Fruit fly (Drosophila melanogaster): ENCODE results near the gene Csk.

Csk gene

DNA sequence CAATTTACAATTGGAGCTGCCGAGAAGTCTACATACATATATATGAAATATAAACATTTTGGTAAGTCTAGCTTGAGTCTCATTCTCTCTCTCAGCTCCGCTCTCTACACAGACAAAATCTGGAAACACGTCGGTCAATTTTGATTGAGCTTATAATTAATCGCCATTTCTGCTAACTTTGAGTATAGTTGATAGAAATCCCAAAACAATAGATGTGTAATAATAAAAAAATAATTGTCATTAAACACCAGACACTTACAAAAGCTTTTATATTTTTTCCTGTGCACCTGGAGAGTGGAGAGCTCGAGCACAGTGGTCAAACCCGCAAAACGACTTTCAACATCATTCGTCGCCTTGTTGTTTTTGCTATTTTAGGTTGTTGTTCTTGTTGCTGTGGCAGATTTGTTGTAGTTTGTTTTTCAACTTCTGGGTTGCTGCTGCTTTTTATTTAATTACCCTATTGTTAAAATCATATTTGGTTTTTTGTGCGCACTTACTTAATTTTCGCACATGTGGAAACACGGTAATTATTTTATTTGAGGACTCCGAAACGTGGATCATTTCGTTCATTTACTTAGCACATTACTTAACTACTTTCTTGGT is 6.2 kb upstream of the Csk start:
- TF ChIP-seq CG15710 (tag; optimal IDR thresholded peaks at IDR 0.05) (peak; percentile 99), CG32121 (GFP tag; IDR thresholded peaks at IDR 0.05) (peak; percentile 99), rn (GFP tag; IDR thresholded peaks at IDR 0.05) (peak; percentile 97), Pif1B (GFP tag; optimal IDR thresholded peaks at IDR 0.05) (peak; percentile 100), CG8301 (tag; optimal IDR thresholded peaks at IDR 0.05) (peak; percentile 99), CG34367 (tag; optimal IDR thresholded peaks at IDR 0.05) (peak; percentile 99), CG13204 (GFP tag; optimal IDR thresholded peaks at IDR 0.05) (peak; percentile 96), CG4496 (GFP tag; IDR thresholded peaks at IDR 0.05) (peak; percentile 99), CG12605 (GFP tag; IDR thresholded peaks at IDR 0.05) (peak; percentile 99), CG10348 (GFP tag; IDR thresholded peaks at IDR 0.05) (peak; percentile 94), EcR (GFP tag; optimal IDR thresholded peaks at IDR 0.05) (peak; percentile 60), fd96Ca (GFP tag; IDR thresholded peaks at IDR 0.05) (peak; percentile 99), Snoo (tag; optimal IDR thresholded peaks at IDR 0.05) (peak; percentile 98), D1 (tag; optimal IDR thresholded peaks at IDR 0.05) (peak; percentile 97), CG8159 (tag; optimal IDR thresholded peaks at IDR 0.05) (peak; percentile 99), CG14655 (GFP tag; optimal IDR thresholded peaks at IDR 0.05) (peak; percentile 99), Ets98B (GFP tag; IDR thresholded peaks at IDR 0.05) (peak; percentile 99), gl (tag; optimal IDR thresholded peaks at IDR 0.05) (peak; percentile 98), CG9948 (tag; optimal IDR thresholded peaks at IDR 0.05) (peak; percentile 99), CG17806 (tag; optimal IDR thresholded peaks at IDR 0.05) (peak; percentile 99), Pif1A (GFP tag; optimal IDR thresholded peaks at IDR 0.05) (peak; percentile 99)

DNA sequence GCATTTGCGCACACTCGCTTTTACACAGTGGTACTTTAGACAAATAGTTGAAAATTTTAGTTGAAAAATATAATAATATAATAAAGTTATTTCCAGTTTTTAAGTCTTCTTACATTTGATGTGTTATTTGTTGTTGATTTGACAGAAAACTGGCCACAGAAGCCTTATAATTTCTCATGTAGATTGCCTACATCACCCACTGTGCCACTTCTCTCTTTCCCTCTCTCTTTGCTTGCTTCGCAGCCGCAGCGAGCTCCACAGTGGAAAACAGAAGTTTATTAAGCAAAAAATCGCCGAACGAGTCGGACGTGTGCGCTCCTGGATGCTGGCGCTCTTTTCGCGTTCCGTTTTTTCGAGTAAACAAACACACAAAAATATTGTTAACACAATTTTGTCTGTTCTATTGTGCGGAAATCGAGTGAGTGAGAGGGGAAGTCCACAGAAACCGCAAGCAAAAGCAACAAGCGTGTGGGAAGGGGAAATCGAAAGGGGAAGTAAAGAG is 5.4 kb upstream of the Csk start, which contains the start of gene CG42327:
Gene CG42327, plus strand, starts transcription at position 277 of the 502 bp plus-strand sequence.
- TF ChIP-seq CG32121 (GFP tag; IDR thresholded peaks at IDR 0.05): peak; percentile 98
- peak; percentile 98 for TF ChIP-seq CG4496 (GFP tag; IDR thresholded peaks at IDR 0.05)
- TF ChIP-seq CG17806 (tag; optimal IDR thresholded peaks at IDR 0.05): peak; percentile 95
- TF ChIP-seq Snoo (tag; optimal IDR thresholded peaks at IDR 0.05): peak; percentile 93
- peak; percentile 92 for TF ChIP-seq CG9948 (tag; optimal IDR thresholded peaks at IDR 0.05)
- TF ChIP-seq CG12605 (GFP tag; IDR thresholded peaks at IDR 0.05): peak; percentile 97
- TF ChIP-seq gl (tag; optimal IDR thresholded peaks at IDR 0.05): peak; percentile 80
- TF ChIP-seq Ets98B (GFP tag; IDR thresholded peaks at IDR 0.05): peak; percentile 98
- peak; percentile 97 for TF ChIP-seq CG14655 (GFP tag; optimal IDR thresholded peaks at IDR 0.05)
- TF ChIP-seq Pif1B (GFP tag; optimal IDR thresholded peaks at IDR 0.05): peak; percentile 97
- peak; percentile 88 for TF ChIP-seq D1 (tag; optimal IDR thresholded peaks at IDR 0.05)
- peak; percentile 11 for TF ChIP-seq EcR (GFP tag; optimal IDR thresholded peaks at IDR 0.05)
- TF ChIP-seq CG15710 (tag; optimal IDR thresholded peaks at IDR 0.05): peak; percentile 85
- peak; percentile 91 for TF ChIP-seq CG34367 (tag; optimal IDR thresholded peaks at IDR 0.05)
- TF ChIP-seq CG8301 (tag; optimal IDR thresholded peaks at IDR 0.05): peak; percentile 96
- peak; percentile 70 for TF ChIP-seq CG13204 (GFP tag; optimal IDR thresholded peaks at IDR 0.05)
- peak; percentile 97 for TF ChIP-seq fd96Ca (GFP tag; IDR thresholded peaks at IDR 0.05)
- TF ChIP-seq CG10348 (GFP tag; IDR thresholded peaks at IDR 0.05): peak; percentile 63
- TF ChIP-seq Pif1A (GFP tag; optimal IDR thresholded peaks at IDR 0.05): peak; percentile 95
- TF ChIP-seq CG8159 (tag; optimal IDR thresholded peaks at IDR 0.05): peak; percentile 91
- peak; percentile 89 for TF ChIP-seq rn (GFP tag; IDR thresholded peaks at IDR 0.05)

DNA sequence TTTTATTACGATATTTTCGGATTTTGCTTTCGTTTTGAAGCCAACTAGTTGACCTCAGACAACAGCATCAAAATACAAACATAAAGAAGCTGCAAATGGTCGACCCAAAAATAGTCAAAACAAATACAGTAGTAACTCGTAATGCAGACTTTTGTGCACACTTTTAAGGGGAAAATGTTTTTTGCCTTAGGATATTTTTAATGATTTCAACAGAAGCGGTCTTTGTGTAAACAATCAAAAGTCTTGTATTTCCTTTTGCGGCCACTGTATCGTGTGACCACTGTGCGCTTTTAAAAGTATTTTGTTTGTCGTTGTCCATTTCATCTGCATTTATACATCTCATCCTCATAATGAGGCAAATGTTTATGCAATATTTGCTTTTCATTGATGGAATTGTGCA is 1.1 kb downstream of the Csk start:
- TF ChIP-seq CG34367 (tag; optimal IDR thresholded peaks at IDR 0.05) (peak; percentile 64), rn (GFP tag; IDR thresholded peaks at IDR 0.05) (peak; percentile 80), CG15710 (tag; optimal IDR thresholded peaks at IDR 0.05) (peak; percentile 81), CG13204 (GFP tag; optimal IDR thresholded peaks at IDR 0.05) (peak; percentile 35), Snoo (tag; optimal IDR thresholded peaks at IDR 0.05) (peak; percentile 79), CG8159 (tag; optimal IDR thresholded peaks at IDR 0.05) (peak; percentile 76), D1 (tag; optimal IDR thresholded peaks at IDR 0.05) (no peak), CG10348 (GFP tag; IDR thresholded peaks at IDR 0.05) (peak; percentile 87), CG9948 (tag; optimal IDR thresholded peaks at IDR 0.05) (peak; percentile 68), gl (tag; optimal IDR thresholded peaks at IDR 0.05) (no peak), CG12605 (GFP tag; IDR thresholded peaks at IDR 0.05) (peak; percentile 76), CG17806 (tag; optimal IDR thresholded peaks at IDR 0.05) (peak; percentile 72), fd96Ca (GFP tag; IDR thresholded peaks at IDR 0.05) (peak; percentile 92), Pif1B (GFP tag; optimal IDR thresholded peaks at IDR 0.05) (peak; percentile 67), Ets98B (GFP tag; IDR thresholded peaks at IDR 0.05) (peak; percentile 90), CG4496 (GFP tag; IDR thresholded peaks at IDR 0.05) (peak; percentile 94), CG32121 (GFP tag; IDR thresholded peaks at IDR 0.05) (peak; percentile 90), CG8301 (tag; optimal IDR thresholded peaks at IDR 0.05) (peak; percentile 70), Pif1A (GFP tag; optimal IDR thresholded peaks at IDR 0.05) (peak; percentile 82), CG14655 (GFP tag; optimal IDR thresholded peaks at IDR 0.05) (peak; percentile 77), EcR (GFP tag; optimal IDR thresholded peaks at IDR 0.05) (no peak)

DNA sequence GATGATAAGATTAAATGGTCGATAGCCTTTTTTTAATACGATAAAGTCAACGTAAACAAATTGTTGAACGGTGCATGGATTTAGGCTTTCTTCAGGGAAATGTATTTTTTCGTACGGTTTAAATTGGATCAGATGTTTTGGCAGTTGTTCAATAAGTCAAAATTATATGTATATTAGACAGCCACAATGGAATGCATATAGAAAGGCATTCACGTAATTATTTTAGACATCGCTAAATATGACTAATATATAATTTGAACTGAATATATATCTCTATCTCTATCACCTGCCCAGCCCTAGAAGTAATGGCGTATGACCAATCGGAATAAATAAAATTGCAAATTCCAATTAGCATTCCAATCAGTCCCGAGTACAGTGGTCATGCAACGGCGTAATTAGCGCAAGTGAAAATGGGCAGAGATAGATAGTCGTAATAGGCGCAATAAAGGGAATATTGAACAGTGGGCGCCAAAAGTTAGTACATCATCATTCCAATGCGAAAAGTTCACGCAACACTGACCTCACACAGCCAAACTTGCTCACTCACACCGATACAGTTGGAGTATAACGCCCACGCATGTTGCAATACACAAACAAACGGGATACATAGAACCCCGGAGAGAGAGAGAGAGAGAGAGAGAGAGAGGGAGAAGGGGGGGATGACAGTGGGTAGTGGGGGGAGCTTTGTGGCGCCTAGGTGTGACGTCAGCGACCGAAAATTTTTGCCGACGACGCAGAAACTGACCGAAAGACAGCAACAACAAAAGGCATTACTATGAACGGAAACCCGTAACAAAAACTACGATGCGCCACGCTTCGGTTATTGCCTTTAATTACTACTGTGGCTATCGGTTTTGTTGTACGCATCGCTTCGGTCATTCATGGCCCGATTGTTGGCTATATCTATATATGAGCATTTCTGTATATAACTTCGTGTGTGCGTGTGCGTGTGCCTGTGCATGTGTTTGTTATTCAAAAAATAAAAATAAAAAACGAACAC is 1.9 kb downstream of the Csk start:
- TF ChIP-seq Pif1B (GFP tag; optimal IDR thresholded peaks at IDR 0.05): no peak
- TF ChIP-seq fd96Ca (GFP tag; IDR thresholded peaks at IDR 0.05): 0 out of 3 replicates have a peak, but pooled peaks have one; percentile 9
- TF ChIP-seq EcR (GFP tag; optimal IDR thresholded peaks at IDR 0.05): peak; percentile 59
